Worm (Caenorhabditis elegans): ENCODE data around the gene pkg-2.

DNA sequence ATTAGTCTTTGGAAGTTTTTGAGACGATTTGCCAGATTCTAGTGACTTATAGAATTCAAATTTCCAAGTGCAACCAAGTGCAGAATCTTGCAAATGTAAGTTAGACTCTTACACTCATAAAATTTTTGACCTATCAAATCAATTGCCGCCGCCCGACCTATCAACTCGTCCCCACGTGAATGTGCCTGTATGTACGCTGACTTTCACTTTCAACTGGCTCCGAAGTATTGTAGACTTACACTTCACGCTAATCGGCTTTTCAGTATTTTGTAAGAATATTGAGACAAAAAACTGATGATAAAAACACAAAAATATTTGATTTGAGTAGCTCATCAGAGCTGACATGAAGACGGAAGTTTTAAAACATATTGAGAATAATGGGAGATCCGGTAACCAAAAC is 12.1 kb downstream of the pkg-2 start:
- TF ChIP-seq F26F4.8 (GFP tag; conservative IDR thresholded peaks at IDR 0.05) (no peak), pqm-1 (tag; optimal IDR thresholded peaks at IDR 0.05) (peak; percentile 22), nhr-237 (tag; optimal IDR thresholded peaks at IDR 0.05) (no peak), ztf-11 (tag; optimal IDR thresholded peaks at IDR 0.05) (no peak), sdz-12 (GFP tag; optimal IDR thresholded peaks at IDR 0.05) (no peak), skn-1 (tag; optimal IDR thresholded peaks at IDR 0.05) (no peak)
